Worm (Caenorhabditis elegans): ENCODE data around the gene nhr-103.

The nhr-103 gene

DNA sequence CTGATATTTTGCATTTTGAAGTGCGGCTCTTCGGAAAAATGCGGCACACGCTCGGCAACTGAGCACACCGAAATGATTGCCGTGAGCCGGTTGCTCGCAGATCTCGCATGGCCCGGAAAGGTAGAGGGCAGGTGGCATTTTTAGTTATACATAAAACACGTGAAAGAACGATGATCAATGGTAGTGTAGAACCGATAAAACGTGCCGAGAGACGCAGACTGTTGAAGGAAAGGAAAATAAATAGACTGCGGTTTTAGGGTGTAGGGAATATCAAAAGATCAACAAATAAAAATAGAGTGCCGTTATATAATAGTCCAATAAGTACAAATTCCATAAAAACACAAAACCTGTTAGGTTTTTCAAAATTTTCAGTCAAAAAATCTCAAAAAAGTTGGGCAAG lies 13.3 kb upstream of the nhr-103 start, which contains the start of gene nhr-133:
Gene nhr-133, minus strand, starts transcription at position 183 of the 400 bp plus-strand sequence.
- TF ChIP-seq unc-62 (GFP tag; optimal IDR thresholded peaks at IDR 0.05) = no peak

DNA sequence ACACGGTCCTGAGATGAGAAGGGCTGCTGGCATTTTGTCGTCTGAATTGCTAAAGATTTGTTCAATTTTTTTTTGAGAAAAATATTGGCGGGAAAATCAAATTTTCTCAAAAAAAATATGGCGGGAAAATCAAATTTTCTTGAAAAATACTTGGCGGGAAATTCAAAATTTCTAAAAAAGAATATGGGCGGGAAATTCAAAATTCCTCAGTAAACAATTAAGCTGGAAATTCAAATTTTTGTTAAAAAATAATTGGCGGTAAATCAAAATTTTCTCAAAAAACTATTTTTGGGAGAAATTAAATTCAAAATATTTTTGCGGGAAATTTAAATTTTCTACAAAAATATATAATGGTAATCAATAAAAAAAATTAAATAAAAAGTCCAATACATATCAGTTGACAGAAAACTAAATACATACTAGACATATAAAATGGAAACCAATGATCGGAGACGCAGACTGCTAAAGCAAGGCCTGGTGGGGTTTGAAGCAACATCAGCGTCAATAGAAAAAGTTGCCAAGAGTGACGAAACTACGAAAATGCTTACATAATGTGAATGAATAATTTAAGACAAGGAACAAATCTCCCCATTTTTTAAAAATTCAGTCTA lies 10.7 kb upstream of the nhr-103 start, which contains the start of gene nhr-184:
Gene nhr-184, minus strand, starts transcription at position 51 of the 611 bp plus-strand sequence.
- TF ChIP-seq unc-62 (GFP tag; optimal IDR thresholded peaks at IDR 0.05) = no peak

DNA sequence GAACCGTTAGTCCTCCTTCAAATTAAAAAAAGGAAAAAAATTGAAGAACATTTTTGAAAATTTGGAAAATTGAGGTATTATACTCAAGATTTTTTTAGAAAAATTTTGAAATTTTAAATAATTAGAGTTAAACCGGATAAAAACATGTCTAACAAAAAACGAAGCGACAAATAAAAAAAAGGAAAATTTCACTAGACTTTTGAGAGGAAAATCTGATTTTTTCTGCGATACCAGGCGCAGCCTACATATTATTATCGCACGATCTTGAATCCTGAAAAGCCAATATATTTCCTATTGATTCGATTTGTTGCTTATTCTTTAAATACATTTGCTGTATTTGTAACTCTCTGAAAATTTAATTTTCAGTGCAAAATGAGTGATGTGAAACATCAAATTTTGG lies 9.9 kb upstream of the nhr-103 start, which contains the start of gene nstp-8:
Gene nstp-8, plus strand, starts transcription at position 301 of the 400 bp plus-strand sequence.
- TF ChIP-seq unc-62 (GFP tag; optimal IDR thresholded peaks at IDR 0.05) = no peak

DNA sequence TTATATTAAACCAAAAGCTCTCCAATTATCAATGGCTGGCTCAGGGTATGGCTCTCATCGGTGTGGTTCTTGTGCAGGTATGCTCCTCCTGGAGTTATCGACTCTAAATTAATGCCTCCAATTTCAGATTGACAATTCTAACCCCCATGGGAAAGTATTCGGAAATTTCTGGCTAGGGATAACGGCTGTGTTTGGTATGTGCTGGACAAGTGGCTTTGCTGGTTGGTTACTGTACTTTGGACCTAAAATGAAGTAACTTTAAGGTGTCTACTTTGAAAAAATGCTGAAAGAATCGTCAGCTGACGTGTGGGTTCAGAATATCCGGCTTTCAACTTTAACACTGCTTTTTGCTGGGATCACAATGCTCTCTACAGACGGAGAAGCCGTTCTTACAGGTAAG lies 8.3 kb upstream of the nhr-103 start:
- TF ChIP-seq unc-62 (GFP tag; optimal IDR thresholded peaks at IDR 0.05) = no peak

DNA sequence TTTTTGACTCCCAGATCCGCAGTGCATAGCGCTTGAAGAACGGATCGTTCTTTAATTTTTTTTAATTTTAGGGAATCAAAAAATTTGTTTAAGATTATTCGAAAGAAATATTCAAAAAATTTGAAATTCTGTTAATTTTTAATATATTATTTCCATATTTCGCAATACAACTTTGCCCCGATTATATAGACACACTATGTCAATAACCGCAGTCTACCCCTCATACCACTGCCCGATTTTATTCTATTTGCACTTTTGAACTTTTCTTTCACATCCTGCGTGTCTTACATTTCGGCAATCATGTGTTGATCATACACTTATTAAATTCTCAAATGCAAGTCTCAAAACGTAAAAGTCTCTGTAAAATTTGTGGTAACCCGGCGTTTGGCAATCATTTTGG lies 6.4 kb upstream of the nhr-103 start, which contains the start of gene nhr-56:
Gene nhr-56, plus strand, starts transcription at position 202 of the 400 bp plus-strand sequence.
- TF ChIP-seq unc-62 (GFP tag; optimal IDR thresholded peaks at IDR 0.05) = no peak

DNA sequence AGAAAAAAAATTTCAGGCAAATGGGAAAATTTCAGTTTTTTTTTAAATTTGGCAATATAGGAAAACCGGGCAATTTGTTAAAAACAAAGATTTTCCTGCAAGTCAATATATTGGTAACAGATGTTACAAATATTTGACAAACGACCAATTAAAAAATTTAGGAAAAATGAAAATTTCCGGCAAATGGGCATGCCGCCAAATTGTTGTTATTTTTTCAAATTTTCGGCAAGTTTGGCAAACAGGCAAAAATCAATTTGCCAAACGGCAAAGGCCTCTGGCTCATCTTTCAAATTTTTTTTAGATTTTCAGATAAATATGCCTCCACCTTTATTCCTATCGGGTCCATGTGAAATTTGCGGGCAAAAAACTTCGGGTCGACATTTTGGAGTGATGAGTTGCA lies 3.5 kb upstream of the nhr-103 start, which contains the start of gene nhr-128:
Gene nhr-128, plus strand, starts transcription at position 301 of the 400 bp plus-strand sequence.
- TF ChIP-seq unc-62 (GFP tag; optimal IDR thresholded peaks at IDR 0.05) = no peak

DNA sequence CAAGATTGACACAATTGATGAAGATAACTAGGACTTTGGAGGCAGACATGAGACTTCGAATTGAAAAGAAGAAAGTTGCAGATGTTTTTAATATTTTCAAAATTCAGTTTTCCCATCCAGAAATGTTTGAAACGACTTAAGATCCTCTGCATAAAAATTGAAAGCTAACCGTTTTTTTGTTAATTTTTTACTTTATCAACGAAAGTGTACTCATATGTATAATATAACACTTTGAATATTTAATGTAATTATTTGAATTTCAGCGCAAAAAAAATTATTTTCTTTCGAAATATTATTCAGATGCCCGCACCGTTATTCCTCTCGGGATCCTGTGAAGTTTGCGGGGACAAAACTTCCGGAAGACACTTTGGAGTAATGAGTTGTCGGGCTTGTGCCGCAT lies 1.7 kb downstream of the nhr-103 start, which contains the start of gene nhr-18:
Gene nhr-18, plus strand, starts transcription at position 301 of the 400 bp plus-strand sequence.
- no peak for TF ChIP-seq unc-62 (GFP tag; optimal IDR thresholded peaks at IDR 0.05)

DNA sequence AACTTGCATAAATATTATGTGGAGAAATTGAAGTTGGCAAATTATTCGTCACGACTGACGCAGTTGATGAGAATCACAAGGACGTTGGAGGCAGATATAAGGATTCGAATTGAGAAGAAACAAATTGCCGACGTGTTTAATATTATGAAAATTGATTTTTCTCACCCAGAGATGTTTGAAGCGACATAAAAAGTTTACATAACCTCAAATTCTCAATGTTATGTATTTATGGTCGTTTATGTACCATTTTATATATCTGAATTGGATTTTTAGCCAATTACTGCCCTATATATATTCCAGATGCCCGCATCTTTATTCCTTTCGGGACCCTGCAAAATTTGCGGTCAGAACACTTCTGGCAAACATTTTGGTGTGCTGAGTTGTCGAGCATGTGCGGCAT lies 3.6 kb downstream of the nhr-103 start, which contains the start of gene nhr-126:
Gene nhr-126, plus strand, starts transcription at position 301 of the 400 bp plus-strand sequence.
- no peak for TF ChIP-seq unc-62 (GFP tag; optimal IDR thresholded peaks at IDR 0.05)

DNA sequence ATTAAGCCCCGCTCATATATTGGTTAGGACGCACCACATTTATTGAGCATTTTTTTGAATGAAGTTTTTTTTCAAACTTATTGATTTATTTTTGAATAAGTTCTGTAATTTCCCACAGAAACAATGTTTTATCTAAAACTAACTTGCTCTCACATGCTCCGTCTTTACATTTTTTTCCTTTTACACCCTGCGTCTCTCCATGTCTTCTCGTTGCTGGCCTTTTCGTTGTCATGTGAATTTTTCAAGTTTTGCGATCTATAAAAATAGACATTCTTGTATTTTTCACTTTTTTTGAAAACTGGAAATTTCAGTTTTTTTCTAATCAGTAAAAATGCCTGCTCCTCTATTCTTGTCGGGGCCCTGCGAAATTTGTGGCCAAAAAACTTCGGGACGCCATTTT lies 5.7 kb downstream of the nhr-103 start, which contains the start of gene nhr-134:
Gene nhr-134, plus strand, starts transcription at position 312 of the 400 bp plus-strand sequence.
- no peak for TF ChIP-seq unc-62 (GFP tag; optimal IDR thresholded peaks at IDR 0.05)

DNA sequence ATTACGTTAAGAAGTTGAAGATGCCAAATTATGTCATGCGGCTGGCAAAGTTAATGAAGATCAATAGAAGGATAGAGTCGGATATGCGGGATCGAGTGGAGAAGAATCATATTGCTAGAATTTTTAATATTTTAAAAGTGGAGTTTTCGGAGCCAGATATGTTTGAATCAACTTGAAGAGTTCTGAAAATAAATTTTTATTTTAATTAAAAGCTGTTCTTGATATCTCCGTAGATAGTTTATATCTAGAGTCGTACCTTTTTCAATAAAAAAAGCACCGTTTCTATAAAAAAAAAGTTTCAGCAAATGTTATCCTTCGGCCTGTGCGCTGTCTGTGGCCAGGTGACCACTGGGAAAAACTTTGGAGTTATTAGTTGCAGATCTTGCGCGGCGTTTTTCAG lies 7.9 kb downstream of the nhr-103 start, which contains the start of gene nhr-96:
Gene nhr-96, plus strand, starts transcription at position 301 of the 400 bp plus-strand sequence.
- no peak for TF ChIP-seq unc-62 (GFP tag; optimal IDR thresholded peaks at IDR 0.05)

DNA sequence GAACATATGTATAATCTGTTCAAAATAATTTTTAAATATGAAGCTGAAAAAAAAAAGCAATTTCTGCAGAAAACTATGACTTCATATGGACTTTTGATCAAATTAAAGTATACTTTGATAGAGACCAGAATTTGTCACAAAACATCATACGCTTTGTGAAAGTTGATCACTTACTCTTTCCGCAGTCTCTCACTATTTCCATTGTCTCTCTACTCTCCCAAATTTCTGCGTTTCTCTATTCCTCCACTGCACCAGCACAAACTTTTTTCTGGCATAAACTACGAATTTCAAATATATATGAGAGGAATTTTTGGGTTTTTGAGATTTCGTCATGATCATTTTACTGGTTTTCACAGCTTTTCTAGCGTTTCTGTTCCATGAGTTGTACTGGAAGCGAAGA lies 10.6 kb downstream of the nhr-103 start, which contains the start of gene cyp-33C4:
Gene cyp-33C4, plus strand, starts transcription at position 293 of the 400 bp plus-strand sequence.
- TF ChIP-seq unc-62 (GFP tag; optimal IDR thresholded peaks at IDR 0.05) = no peak

DNA sequence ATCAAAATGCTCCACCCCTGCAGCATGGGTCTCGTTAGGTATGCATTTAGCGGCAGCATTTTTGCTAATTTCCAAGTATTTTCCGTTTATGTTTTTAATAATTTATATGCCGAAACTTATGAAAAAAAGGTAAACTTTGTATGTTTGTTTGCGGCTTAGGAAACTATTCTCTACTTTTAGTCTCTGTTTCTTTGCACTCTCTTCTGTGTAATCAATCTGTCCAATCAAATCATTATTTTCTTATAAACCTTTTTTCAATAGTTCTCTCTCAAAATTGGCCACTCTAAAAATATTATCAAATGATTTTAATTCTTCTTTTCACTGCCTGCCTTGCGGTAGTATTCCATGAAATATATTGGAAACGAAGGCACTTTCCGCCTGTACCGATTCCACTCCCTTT lies 12.8 kb downstream of the nhr-103 start:
- TF ChIP-seq unc-62 (GFP tag; optimal IDR thresholded peaks at IDR 0.05) = no peak

DNA sequence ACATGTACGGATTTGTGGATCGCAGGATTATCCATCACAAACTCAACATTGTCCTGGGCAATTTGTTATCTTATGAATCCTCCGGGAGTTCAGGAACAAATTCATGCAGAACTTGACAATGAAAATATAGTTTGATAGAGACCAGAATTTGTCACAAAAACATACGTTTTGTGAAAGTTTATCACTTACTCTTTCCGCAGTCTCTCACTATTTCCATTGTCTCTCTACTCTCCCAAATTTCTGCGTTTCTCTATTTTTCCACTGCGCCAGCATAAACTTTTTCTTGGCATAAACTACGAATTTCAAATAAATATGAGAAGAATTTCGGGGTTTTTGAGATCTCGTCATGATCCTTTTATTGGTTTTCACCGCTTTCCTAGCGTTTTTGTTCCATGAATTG lies 17.4 kb downstream of the nhr-103 start, which contains the start of gene cyp-33C3:
Gene cyp-33C3, plus strand, starts transcription at position 149 of the 400 bp plus-strand sequence.
- no peak for TF ChIP-seq unc-62 (GFP tag; optimal IDR thresholded peaks at IDR 0.05)

DNA sequence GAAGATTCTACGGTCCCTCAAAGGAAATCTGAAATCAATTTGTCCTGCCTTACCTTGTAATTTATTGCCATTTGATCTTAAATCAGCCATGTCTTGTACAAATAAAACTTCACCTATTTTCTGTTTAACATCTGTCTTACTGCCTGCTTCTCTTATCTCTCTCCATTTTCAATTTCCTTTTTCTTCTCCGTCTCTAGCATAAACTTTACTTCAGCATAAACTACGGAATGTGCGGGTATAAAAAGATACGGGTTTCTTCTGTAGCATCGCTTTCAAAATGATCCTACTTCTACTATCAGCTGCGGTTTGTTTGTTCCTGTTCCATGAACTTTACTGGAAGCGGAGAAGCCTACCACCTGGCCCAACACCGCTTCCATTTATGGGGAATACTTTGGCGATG lies 19.5 kb downstream of the nhr-103 start, which contains the start of gene cyp-33C5:
Gene cyp-33C5, plus strand, starts transcription at position 254 of the 400 bp plus-strand sequence.
- TF ChIP-seq unc-62 (GFP tag; optimal IDR thresholded peaks at IDR 0.05) = no peak

DNA sequence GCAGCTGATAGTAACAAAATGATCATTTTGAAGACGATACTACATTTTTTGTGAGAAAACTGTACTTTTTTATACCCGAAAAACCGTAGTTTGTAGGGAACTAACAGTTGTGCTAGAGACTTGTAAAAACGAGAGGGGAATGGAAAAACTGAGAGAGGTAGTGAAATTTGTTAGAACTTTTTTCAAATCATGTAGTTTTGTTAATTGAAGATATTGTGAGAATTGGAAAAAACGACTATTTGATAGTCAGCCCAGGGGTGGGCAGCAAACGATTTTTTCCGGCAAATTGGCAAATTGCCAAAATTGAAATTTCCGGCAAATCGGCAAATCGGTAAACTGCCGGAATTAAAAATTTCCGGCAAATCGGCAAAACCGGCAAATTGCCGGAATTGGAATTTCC lies 24.1 kb downstream of the nhr-103 start, which contains the start of gene cyp-33C6:
Gene cyp-33C6, minus strand, starts transcription at position 101 of the 400 bp plus-strand sequence.
- no peak for TF ChIP-seq unc-62 (GFP tag; optimal IDR thresholded peaks at IDR 0.05)

DNA sequence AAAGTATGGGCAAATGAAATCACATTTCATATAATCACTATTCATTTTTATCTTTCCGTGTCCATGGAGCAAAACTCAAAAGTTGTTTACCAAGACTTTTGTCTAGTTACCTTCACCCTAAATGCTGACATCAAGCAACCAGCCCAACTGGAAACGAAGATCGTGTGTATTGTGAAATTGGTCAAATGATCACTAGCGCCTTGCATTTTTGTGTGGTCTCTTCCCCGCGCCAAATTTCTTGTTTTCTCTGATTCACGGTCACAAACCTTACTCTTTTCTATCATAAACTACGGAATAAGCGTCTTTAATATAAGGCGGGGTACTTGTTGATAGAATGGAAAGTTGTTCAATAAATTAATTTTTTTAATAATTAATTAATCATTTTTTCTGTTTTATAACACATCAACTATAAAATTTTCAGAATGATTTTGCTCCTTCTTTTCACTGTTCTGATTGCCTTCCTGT lies 24.9 kb downstream of the nhr-103 start, which contains the start of gene cyp-33C7:
Gene cyp-33C7, plus strand, starts transcription at position 415 of the 465 bp plus-strand sequence.
- TF ChIP-seq unc-62 (GFP tag; optimal IDR thresholded peaks at IDR 0.05) = no peak
